Worm (Caenorhabditis elegans): ENCODE measurements around the gene sna-3.

The sna-3 gene

ce11 chrIII:6198378-6199234, 7.4 kb downstream of the sna-3 start, which contains the start of the genes C23G10.7 and rpn-2:
Gene C23G10.7 (minus strand): TSS chrIII:6198414.
Gene rpn-2 (plus strand): TSS chrIII:6199184.
- TF ChIP-seq scrt-1 (GFP tag; IDR thresholded peaks at IDR 0.05) (0 out of 2 replicates have a peak, but pooled peaks have one; percentile 17), F13C5.2 (tag; optimal IDR thresholded peaks at IDR 0.05) (peak; percentile 2), ceh-36 (tag; optimal IDR thresholded peaks at IDR 0.05) (no peak)

- TF ChIP-seq sea-1 (GFP tag; conservative IDR thresholded peaks at IDR 0.05) (no peak), F13C5.2 (tag; optimal IDR thresholded peaks at IDR 0.05) (no peak)
Measured at ce11 chrIII:6195718-6196117, 10.3 kb downstream of the sna-3 start.

ce11 chrIII:6194480-6194879, 11.5 kb downstream of the sna-3 start, which contains the start of gene ugt-66:
Gene ugt-66 (minus strand): TSS chrIII:6194580.
- TF ChIP-seq sea-1 (GFP tag; conservative IDR thresholded peaks at IDR 0.05) (no peak), tra-4 (tag; optimal IDR thresholded peaks at IDR 0.05) (no peak), hnd-1 (tag; optimal IDR thresholded peaks at IDR 0.05) (no peak), tbx-11 (GFP tag; IDR thresholded peaks at IDR 0.05) (no peak)

ce11 chrIII:6190810-6191209, 15.2 kb downstream of the sna-3 start, which contains the start of gene C23G10.5:
Gene C23G10.5 (plus strand): TSS chrIII:6191110.
- TF ChIP-seq ets-7 (tag; optimal IDR thresholded peaks at IDR 0.05) = no peak
- no peak for TF ChIP-seq tra-4 (tag; optimal IDR thresholded peaks at IDR 0.05)
- no peak for TF ChIP-seq tbx-11 (GFP tag; IDR thresholded peaks at IDR 0.05)
- no peak for TF ChIP-seq tbx-37 (GFP tag; conservative IDR thresholded peaks at IDR 0.05)
- no peak for TF ChIP-seq F13C5.2 (tag; optimal IDR thresholded peaks at IDR 0.05)
- no peak for TF ChIP-seq ceh-13 (GFP tag; optimal IDR thresholded peaks at IDR 0.05)
- no peak for TF ChIP-seq flt-1 (GFP tag; IDR thresholded peaks at IDR 0.05)
- no peak for TF ChIP-seq sea-1 (GFP tag; conservative IDR thresholded peaks at IDR 0.05)
- TF ChIP-seq ceh-36 (tag; optimal IDR thresholded peaks at IDR 0.05) = no peak
- TF ChIP-seq pes-1 (GFP tag; IDR thresholded peaks at IDR 0.05) = no peak
- no peak for TF ChIP-seq hnd-1 (tag; optimal IDR thresholded peaks at IDR 0.05)

- no peak for TF ChIP-seq pes-1 (GFP tag; IDR thresholded peaks at IDR 0.05)
- no peak for TF ChIP-seq ets-7 (tag; optimal IDR thresholded peaks at IDR 0.05)
- TF ChIP-seq ama-1 (optimal IDR thresholded peaks at IDR 0.05) = no peak
- no peak for TF ChIP-seq tra-4 (tag; optimal IDR thresholded peaks at IDR 0.05)
- TF ChIP-seq tbx-11 (GFP tag; IDR thresholded peaks at IDR 0.05) = no peak
- TF ChIP-seq hmg-4 (GFP tag; optimal IDR thresholded peaks at IDR 0.05) = no peak
- TF ChIP-seq aly-1 (tag; optimal IDR thresholded peaks at IDR 0.05) = no peak
- no peak for TF ChIP-seq ceh-13 (GFP tag; optimal IDR thresholded peaks at IDR 0.05)
- no peak for TF ChIP-seq hnd-1 (tag; optimal IDR thresholded peaks at IDR 0.05)
- no peak for TF ChIP-seq tbx-37 (GFP tag; conservative IDR thresholded peaks at IDR 0.05)
- TF ChIP-seq flt-1 (GFP tag; IDR thresholded peaks at IDR 0.05) = no peak
- no peak for TF ChIP-seq B0310.2 (tag; optimal IDR thresholded peaks at IDR 0.05)
- no peak for TF ChIP-seq sea-1 (GFP tag; conservative IDR thresholded peaks at IDR 0.05)
Measured at ce11 chrIII:6183118-6183517, 22.9 kb downstream of the sna-3 start, which contains the start of gene nas-28. Gene nas-28 (minus strand): TSS chrIII:6183218.

ce11 chrIII:6180294-6180693, 25.7 kb downstream of the sna-3 start:
- TF ChIP-seq sea-1 (GFP tag; conservative IDR thresholded peaks at IDR 0.05) (no peak), hmbx-1 (tag; optimal IDR thresholded peaks at IDR 0.05) (no peak), B0310.2 (tag; optimal IDR thresholded peaks at IDR 0.05) (no peak)

ce11 chrIII:6179062-6179461, 26.9 kb downstream of the sna-3 start:
- TF ChIP-seq ets-7 (tag; optimal IDR thresholded peaks at IDR 0.05) (no peak), ama-1 (optimal IDR thresholded peaks at IDR 0.05) (no peak), aly-1 (tag; optimal IDR thresholded peaks at IDR 0.05) (no peak), tra-4 (tag; optimal IDR thresholded peaks at IDR 0.05) (no peak)

ce11 chrIII:6178586-6178985, 27.4 kb downstream of the sna-3 start, which contains the start of gene F42A10.7:
Gene F42A10.7 (minus strand): TSS chrIII:6178686.
- TF ChIP-seq sea-1 (GFP tag; conservative IDR thresholded peaks at IDR 0.05) (no peak), ama-1 (optimal IDR thresholded peaks at IDR 0.05) (no peak), pes-1 (GFP tag; IDR thresholded peaks at IDR 0.05) (no peak), flt-1 (GFP tag; IDR thresholded peaks at IDR 0.05) (no peak), tbx-37 (GFP tag; conservative IDR thresholded peaks at IDR 0.05) (no peak), B0310.2 (tag; optimal IDR thresholded peaks at IDR 0.05) (no peak), hnd-1 (tag; optimal IDR thresholded peaks at IDR 0.05) (no peak), ceh-36 (tag; optimal IDR thresholded peaks at IDR 0.05) (no peak), tra-4 (tag; optimal IDR thresholded peaks at IDR 0.05) (no peak), hmg-4 (GFP tag; optimal IDR thresholded peaks at IDR 0.05) (no peak), ceh-13 (GFP tag; optimal IDR thresholded peaks at IDR 0.05) (no peak), ets-7 (tag; optimal IDR thresholded peaks at IDR 0.05) (no peak)

ce11 chrIII:6177631-6178030, 28.4 kb downstream of the sna-3 start:
- no peak for TF ChIP-seq ets-7 (tag; optimal IDR thresholded peaks at IDR 0.05)
- no peak for TF ChIP-seq ceh-36 (tag; optimal IDR thresholded peaks at IDR 0.05)
- TF ChIP-seq ama-1 (optimal IDR thresholded peaks at IDR 0.05) = no peak
- no peak for TF ChIP-seq sea-1 (GFP tag; conservative IDR thresholded peaks at IDR 0.05)
- no peak for TF ChIP-seq hmg-4 (GFP tag; optimal IDR thresholded peaks at IDR 0.05)
- no peak for TF ChIP-seq scrt-1 (GFP tag; IDR thresholded peaks at IDR 0.05)
- TF ChIP-seq hnd-1 (tag; optimal IDR thresholded peaks at IDR 0.05) = no peak
- TF ChIP-seq tbx-11 (GFP tag; IDR thresholded peaks at IDR 0.05) = no peak
- TF ChIP-seq aly-1 (tag; optimal IDR thresholded peaks at IDR 0.05) = no peak
- TF ChIP-seq flt-1 (GFP tag; IDR thresholded peaks at IDR 0.05) = no peak
- TF ChIP-seq tra-4 (tag; optimal IDR thresholded peaks at IDR 0.05) = no peak
- no peak for TF ChIP-seq F13C5.2 (tag; optimal IDR thresholded peaks at IDR 0.05)
- TF ChIP-seq tbx-37 (GFP tag; conservative IDR thresholded peaks at IDR 0.05) = no peak
